Worm (Caenorhabditis elegans): Measurements from ENCODE around the gene F36H1.11.

The F36H1.11 gene

ce11 chrIV:11025941-11026340, 23.0 kb upstream of the F36H1.11 start (continued):
- TF ChIP-seq lin-40 (tag; optimal IDR thresholded peaks at IDR 0.05): no peak
- peak; percentile 33 for TF ChIP-seq lsy-27 (tag; optimal IDR thresholded peaks at IDR 0.05; ENCODE audit: borderline replicate concordance, insufficient read depth)
- peak; percentile 60 for TF ChIP-seq akir-1 (GFP tag; optimal IDR thresholded peaks at IDR 0.05)
- TF ChIP-seq T07F8.4 (tag; optimal IDR thresholded peaks at IDR 0.05): peak; percentile 88
- TF ChIP-seq ztf-18 (tag; optimal IDR thresholded peaks at IDR 0.05): peak; percentile 82
- TF ChIP-seq nfya-1 (tag; optimal IDR thresholded peaks at IDR 0.05; ENCODE audit: borderline replicate concordance, insufficient read depth): no peak
- TF ChIP-seq die-1 (tag; optimal IDR thresholded peaks at IDR 0.05): peak; percentile 97
- peak; percentile 84 for TF ChIP-seq B0035.1 (tag; optimal IDR thresholded peaks at IDR 0.05)
- TF ChIP-seq ceh-91 (GFP tag; IDR thresholded peaks at IDR 0.05): peak; percentile 47
- no peak; the same call in none of the 2 replicates for TF ChIP-seq Y53G8AR.9 (GFP tag; conservative IDR thresholded peaks at IDR 0.05)
- peak; percentile 88 for TF ChIP-seq ekl-4 (GFP tag; IDR thresholded peaks at IDR 0.05)
- peak; percentile 86 for TF ChIP-seq dpff-1 (tag; optimal IDR thresholded peaks at IDR 0.05)
- peak; percentile 97 for TF ChIP-seq sptf-2 (GFP tag; optimal IDR thresholded peaks at IDR 0.05)
- peak; percentile 68 for TF ChIP-seq attf-3 (GFP tag; conservative IDR thresholded peaks at IDR 0.05)
- TF ChIP-seq tbx-9 (tag; optimal IDR thresholded peaks at IDR 0.05; ENCODE audit: borderline replicate concordance): peak; percentile 88
- TF ChIP-seq let-607 (tag; optimal IDR thresholded peaks at IDR 0.05): peak in 1 of 2 experiments; percentile 55
- TF ChIP-seq attf-6 (GFP tag; IDR thresholded peaks at IDR 0.05): peak; percentile 77
- TF ChIP-seq madf-3 (GFP tag; IDR thresholded peaks at IDR 0.05): peak; percentile 87
- TF ChIP-seq F52B5.7 (tag; optimal IDR thresholded peaks at IDR 0.05): peak; percentile 98
- TF ChIP-seq mel-28 (tag; optimal IDR thresholded peaks at IDR 0.05; ENCODE audit: borderline replicate concordance): peak; percentile 71
- TF ChIP-seq F57C9.4 (tag; optimal IDR thresholded peaks at IDR 0.05): peak; percentile 82
- TF ChIP-seq ccch-3 (GFP tag; optimal IDR thresholded peaks at IDR 0.05): no peak
- TF ChIP-seq lin-54 (GFP tag; optimal IDR thresholded peaks at IDR 0.05): peak; percentile 77
- peak; percentile 79; the same call in 1 of the 2 replicates for TF ChIP-seq sea-2 (GFP tag; IDR thresholded peaks at IDR 0.05)
- peak; percentile 75; the same call in 1 of the 2 replicates for TF ChIP-seq aptf-2 (GFP tag; conservative IDR thresholded peaks at IDR 0.05)
- TF ChIP-seq F49E8.2 (tag; optimal IDR thresholded peaks at IDR 0.05; ENCODE audit: insufficient read depth): peak; percentile 88
- TF ChIP-seq zim-3 (tag; optimal IDR thresholded peaks at IDR 0.05): peak; percentile 95
- peak; percentile 63 for TF ChIP-seq ztf-26 (tag; optimal IDR thresholded peaks at IDR 0.05)
- TF ChIP-seq madf-8 (GFP tag; conservative IDR thresholded peaks at IDR 0.05): peak; percentile 55; the same call in 1 of the 2 replicates
- TF ChIP-seq ztf-3 (GFP tag; optimal IDR thresholded peaks at IDR 0.05): peak; percentile 29
- peak; percentile 80 for TF ChIP-seq madf-6 (GFP tag; IDR thresholded peaks at IDR 0.05)
- TF ChIP-seq nfyb-1 (GFP tag; IDR thresholded peaks at IDR 0.05): peak; percentile 87
- no peak for TF ChIP-seq ztf-6 (GFP tag; IDR thresholded peaks at IDR 0.05)
- no peak for TF ChIP-seq Y67H2A.10 (GFP tag; conservative IDR thresholded peaks at IDR 0.05)
- peak; percentile 53 for TF ChIP-seq egrh-3 (GFP tag; IDR thresholded peaks at IDR 0.05)
- peak; percentile 63; the same call in 1 of the 2 replicates for TF ChIP-seq C06A6.2 (GFP tag; conservative IDR thresholded peaks at IDR 0.05)
- peak; percentile 96 for TF ChIP-seq D2030.7 (GFP tag; IDR thresholded peaks at IDR 0.05)

DNA sequence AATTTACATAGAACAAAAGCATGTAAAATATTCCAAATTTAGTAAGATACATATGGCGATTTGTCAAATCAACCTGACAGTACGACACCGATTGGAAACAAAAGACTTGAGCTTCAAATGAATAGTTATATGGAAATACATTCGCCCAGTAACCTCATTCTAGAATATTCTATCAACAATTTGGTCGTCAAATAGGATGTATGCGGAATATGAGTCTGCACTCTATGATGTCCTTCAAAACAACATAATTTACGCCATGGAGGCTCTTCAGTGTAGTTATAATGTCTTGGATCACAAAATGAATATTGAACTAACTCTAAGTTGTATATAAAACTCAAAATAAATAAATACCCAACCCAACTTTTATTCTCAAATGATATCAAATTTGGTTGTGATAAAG, 22.3 kb upstream of the F36H1.11 start:
- peak; percentile 74 for TF ChIP-seq nfyb-1 (GFP tag; IDR thresholded peaks at IDR 0.05)
- no peak for TF ChIP-seq nhr-80 (tag; optimal IDR thresholded peaks at IDR 0.05)
- peak; percentile 17 for TF ChIP-seq ceh-27 (GFP tag; optimal IDR thresholded peaks at IDR 0.05)
- no peak; the same call in 1 of the 2 replicates for TF ChIP-seq Y53G8AR.9 (GFP tag; conservative IDR thresholded peaks at IDR 0.05)
- TF ChIP-seq T07F8.4 (tag; optimal IDR thresholded peaks at IDR 0.05): no peak
- peak; percentile 13; the same call in 1 of the 2 replicates for TF ChIP-seq hsf-1 (GFP tag; IDR thresholded peaks at IDR 0.05)
- TF ChIP-seq lin-54 (GFP tag; optimal IDR thresholded peaks at IDR 0.05): no peak
- TF ChIP-seq hmg-1.2 (GFP tag; IDR thresholded peaks at IDR 0.05): 0 out of 2 replicates have a peak, but pooled peaks have one; percentile 5
- no peak for TF ChIP-seq Y79H2A.3 (GFP tag; conservative IDR thresholded peaks at IDR 0.05)
- no peak for TF ChIP-seq zfh-2 (GFP tag; conservative IDR thresholded peaks at IDR 0.05)
- 0 out of 2 replicates have a peak, but pooled peaks have one; percentile 6 for TF ChIP-seq madf-3 (GFP tag; IDR thresholded peaks at IDR 0.05)
- peak; percentile 29 for TF ChIP-seq ets-4 (GFP tag; optimal IDR thresholded peaks at IDR 0.05)
- TF ChIP-seq cebp-1 (GFP tag; IDR thresholded peaks at IDR 0.05): no peak
- no peak for TF ChIP-seq cebp-1 (tag; optimal IDR thresholded peaks at IDR 0.05)
- no peak for TF ChIP-seq let-607 (tag; optimal IDR thresholded peaks at IDR 0.05)
- TF ChIP-seq ceh-40 (GFP tag; IDR thresholded peaks at IDR 0.05): no peak

Data from whole organism, young adult.